Fruit fly (Drosophila melanogaster): Measurements from ENCODE around the gene Eip75B.

Eip75B gene

dm6 chr3L:17902621-17903020 is 161.9 kb downstream of the Eip75B start:
- TF ChIP-seq CG33017 (tag; optimal IDR thresholded peaks at IDR 0.05) (peak; percentile 14), kay (GFP tag; ENCODE audit: borderline replicate concordance) (peak; percentile 80), cic (GFP tag; optimal IDR thresholded peaks at IDR 0.05) (peak; percentile 57), CG7045 (GFP tag; optimal IDR thresholded peaks at IDR 0.05) (peak; percentile 30), CG11617 (GFP tag; optimal IDR thresholded peaks at IDR 0.05) (no peak), cnc (optimal IDR thresholded peaks at IDR 0.05) (no peak), CG5204 (GFP tag; optimal IDR thresholded peaks at IDR 0.05) (peak; percentile 12), CG14711 (tag; optimal IDR thresholded peaks at IDR 0.05) (no peak)

- TF ChIP-seq kay (GFP tag; ENCODE audit: borderline replicate concordance): no peak
- TF ChIP-seq CG14711 (tag; optimal IDR thresholded peaks at IDR 0.05): no peak
These were observed 162.3 kb downstream of the Eip75B start for dm6 chr3L:17902186-17902585.

Measured in whole organism, adult.